Worm (Caenorhabditis elegans): ENCODE data around the gene K08F8.15.

K08F8.15 gene

DNA sequence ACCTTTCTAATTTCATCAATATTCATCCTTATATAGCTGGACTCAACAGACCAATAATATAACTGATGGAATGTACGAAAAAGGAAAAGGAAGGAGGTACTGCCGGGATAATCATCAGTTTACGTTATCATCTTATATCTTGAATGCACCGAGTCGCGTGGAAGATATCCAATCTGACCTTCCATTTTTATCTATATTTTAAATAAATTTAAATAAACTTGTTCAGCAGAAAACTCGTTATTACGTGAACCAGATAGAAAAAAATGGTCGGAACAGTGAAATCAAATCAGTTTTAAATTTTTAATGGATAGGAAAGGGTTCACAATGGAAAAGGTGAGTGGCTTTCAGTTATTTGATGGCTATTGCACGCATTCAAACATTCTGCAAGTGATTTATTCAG is 288 bp downstream of the K08F8.15 start, which contains the start of gene pah-1:
TSS of gene pah-1 (minus strand) at position 101 of the 400 bp plus-strand sequence.
- TF ChIP-seq elt-3 (tag; optimal IDR thresholded peaks at IDR 0.05) (no peak), sptf-1 (tag; optimal IDR thresholded peaks at IDR 0.05) (no peak), nhr-12 (tag; optimal IDR thresholded peaks at IDR 0.05) (no peak), unc-30 (tag; optimal IDR thresholded peaks at IDR 0.05) (no peak), pag-3 (tag; optimal IDR thresholded peaks at IDR 0.05; ENCODE audit: borderline replicate concordance, insufficient read depth) (no peak), hlh-17 (GFP tag; optimal IDR thresholded peaks at IDR 0.05; ENCODE audit: borderline replicate concordance) (no peak), mef-2 (tag; optimal IDR thresholded peaks at IDR 0.05) (no peak), ceh-63 (GFP tag; optimal IDR thresholded peaks at IDR 0.05) (no peak), unc-62 (GFP tag; optimal IDR thresholded peaks at IDR 0.05) (no peak), alr-1 (tag; optimal IDR thresholded peaks at IDR 0.05; ENCODE audit: borderline replicate concordance) (no peak)

DNA sequence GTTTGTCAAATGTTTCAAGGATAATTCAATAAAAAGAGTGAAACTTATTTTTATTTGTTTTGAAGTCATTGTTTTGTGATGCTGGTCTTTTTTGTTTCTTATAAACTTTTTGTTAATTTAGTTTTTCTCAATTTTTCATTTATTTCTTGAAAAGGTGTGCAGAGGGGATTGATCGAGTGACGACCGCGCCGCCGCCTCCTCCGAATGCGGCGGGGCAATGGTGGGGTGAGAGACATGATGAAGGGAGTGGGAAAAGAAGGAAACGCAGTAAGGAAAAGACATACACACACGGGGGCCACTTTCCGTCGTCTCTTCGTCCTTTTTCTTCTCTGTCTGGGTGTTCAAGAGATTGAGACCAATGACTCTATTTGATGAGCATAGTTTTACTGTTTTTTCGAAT is 2.8 kb downstream of the K08F8.15 start:
- peak in 1 of 3 experiments; percentile 7 for TF ChIP-seq ceh-82 (tag; optimal IDR thresholded peaks at IDR 0.05)
- TF ChIP-seq hlh-17 (GFP tag; optimal IDR thresholded peaks at IDR 0.05; ENCODE audit: borderline replicate concordance), result no peak
- TF ChIP-seq nhr-47 (tag; optimal IDR thresholded peaks at IDR 0.05), result no peak
- TF ChIP-seq lin-35 (GFP tag; optimal IDR thresholded peaks at IDR 0.05), result peak in 1 of 2 experiments; percentile 35
- peak in 1 of 2 experiments; percentile 36 for TF ChIP-seq lsy-2 (tag; optimal IDR thresholded peaks at IDR 0.05)
- peak in 1 of 3 experiments; percentile 4 for TF ChIP-seq dpl-1 (GFP tag; optimal IDR thresholded peaks at IDR 0.05)
- no peak for TF ChIP-seq ztf-11 (tag; optimal IDR thresholded peaks at IDR 0.05)
- TF ChIP-seq fos-1 (tag; optimal IDR thresholded peaks at IDR 0.05), result no peak
- TF ChIP-seq xbp-1 (tag; optimal IDR thresholded peaks at IDR 0.05), result no peak
- TF ChIP-seq nhr-20 (tag; optimal IDR thresholded peaks at IDR 0.05), result peak; percentile 12
- peak; percentile 36 for TF ChIP-seq mep-1 (tag; optimal IDR thresholded peaks at IDR 0.05)
- no peak for TF ChIP-seq ceh-90 (tag; optimal IDR thresholded peaks at IDR 0.05)
- TF ChIP-seq mef-2 (tag; optimal IDR thresholded peaks at IDR 0.05), result no peak
- TF ChIP-seq efl-1 (optimal IDR thresholded peaks at IDR 0.05), result peak in 1 of 2 experiments; percentile 15
- TF ChIP-seq efl-1 (GFP tag; optimal IDR thresholded peaks at IDR 0.05 in 1 of 2), result peak in 1 of 2 experiments; percentile 57
- no peak for TF ChIP-seq lin-13 (GFP tag; optimal IDR thresholded peaks at IDR 0.05)
- peak; percentile 18 for TF ChIP-seq blmp-1 (tag; optimal IDR thresholded peaks at IDR 0.05)
- no peak for TF ChIP-seq grh-1 (GFP tag; IDR thresholded peaks at IDR 0.05)
- peak; percentile 60 for TF ChIP-seq lin-14 (GFP tag; optimal IDR thresholded peaks at IDR 0.05)
- peak; percentile 31 for TF ChIP-seq snu-23 (GFP tag; optimal IDR thresholded peaks at IDR 0.05)
- peak; percentile 18 for TF ChIP-seq F16B12.6 (tag; optimal IDR thresholded peaks at IDR 0.05)
- peak; percentile 11 for TF ChIP-seq rnt-1 (tag; optimal IDR thresholded peaks at IDR 0.05)
- no peak for TF ChIP-seq sox-4 (tag; optimal IDR thresholded peaks at IDR 0.05)
- TF ChIP-seq ceh-8 (GFP tag; optimal IDR thresholded peaks at IDR 0.05), result no peak
- no peak for TF ChIP-seq dsc-1 (tag; optimal IDR thresholded peaks at IDR 0.05)

DNA sequence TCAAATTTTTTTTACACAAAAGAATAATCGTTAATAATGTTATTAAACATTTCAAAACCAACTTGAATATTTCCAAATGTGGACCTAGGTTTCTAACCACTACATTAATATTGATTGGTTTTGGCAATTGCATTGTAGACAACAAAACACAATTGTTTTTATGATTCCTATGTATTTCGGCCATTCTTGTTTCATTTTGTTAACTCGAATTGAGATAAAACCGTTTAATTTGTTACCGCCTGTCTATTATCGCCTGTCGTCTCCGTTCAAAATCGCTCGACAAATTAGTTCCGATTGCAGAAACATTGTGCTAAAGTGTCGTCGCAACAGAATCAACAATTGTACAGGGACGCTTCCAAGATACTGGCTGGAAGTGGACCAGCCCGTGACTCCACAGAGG is 4.1 kb downstream of the K08F8.15 start, which contains the start of gene let-19:
TSS of gene let-19 (plus strand) at position 301 of the 400 bp plus-strand sequence.
- TF ChIP-seq ceh-8 (GFP tag; optimal IDR thresholded peaks at IDR 0.05) (no peak), pag-3 (tag; optimal IDR thresholded peaks at IDR 0.05; ENCODE audit: borderline replicate concordance, insufficient read depth) (no peak), F16B12.6 (tag; optimal IDR thresholded peaks at IDR 0.05) (no peak), egl-13 (tag; optimal IDR thresholded peaks at IDR 0.05) (no peak), aly-2 (tag; optimal IDR thresholded peaks at IDR 0.05) (no peak), ama-1 (optimal IDR thresholded peaks at IDR 0.05) (no peak), ceh-82 (tag; optimal IDR thresholded peaks at IDR 0.05) (no peak)

DNA sequence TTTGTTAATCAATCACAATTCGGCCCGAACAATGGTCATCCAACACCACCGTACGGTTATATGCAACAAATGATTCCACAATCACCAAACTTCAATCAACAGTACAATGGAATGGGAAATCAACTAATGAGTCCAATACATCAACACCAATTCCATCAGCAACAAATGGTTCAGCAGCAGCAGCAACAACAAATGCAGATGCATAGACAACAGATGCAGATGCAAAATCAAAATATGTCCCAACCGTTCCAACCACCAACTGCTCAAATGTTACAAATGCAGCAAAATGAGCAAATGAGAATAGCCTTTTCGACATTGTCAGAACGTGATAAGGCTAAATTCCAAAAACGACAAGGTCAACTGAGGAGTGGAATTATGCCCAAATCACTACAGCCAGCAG is 9.9 kb downstream of the K08F8.15 start:
- no peak for TF ChIP-seq nhr-76 (tag; optimal IDR thresholded peaks at IDR 0.05)
- no peak for TF ChIP-seq ceh-88 (GFP tag; IDR thresholded peaks at IDR 0.05)
- TF ChIP-seq ceh-8 (GFP tag; optimal IDR thresholded peaks at IDR 0.05), result no peak
- no peak for TF ChIP-seq lin-14 (GFP tag; optimal IDR thresholded peaks at IDR 0.05)
- TF ChIP-seq jun-1 (tag; optimal IDR thresholded peaks at IDR 0.05), result no peak
- no peak for TF ChIP-seq elt-3 (tag; optimal IDR thresholded peaks at IDR 0.05)

Measured in whole organism, L1 larva.